Fruit fly (Drosophila melanogaster) ovary, adult (tissue): ENCODE data around the gene srl.

Experiments used
- CG17801 ChIP-seq: fragments of 200-800 bp; optimal IDR thresholded peaks from 2 replicates; lab custom pipeline; 2019; ENCODE audit warnings: missing biosample characterization, mild to moderate bottlenecking, missing genetic modification characterization, moderate library complexity; ENCODE audit not compliant: partially characterized antibody

srl gene

dm6 chr3R:4402884-4403705 is 26.0 kb downstream of the srl start, which contains the start of gene lost:
Gene lost (plus strand): TSS chr3R:4403076.
- TF ChIP-seq CG17801 = peak; percentile 62

dm6 chr3R:4401977-4402589 is 27.1 kb downstream of the srl start, which contains the start of gene CG9853:
Gene CG9853 (minus strand): TSS chr3R:4402027.
- TF ChIP-seq CG17801 = no peak

dm6 chr3R:4400497-4400833 is 28.7 kb downstream of the srl start, which contains the start of gene CG14647:
Gene CG14647 (plus strand): TSS chr3R:4400510.
- TF ChIP-seq CG17801 = no peak

- TF ChIP-seq CG17801 = no peak
These were observed 29.2 kb downstream of the srl start for dm6 chr3R:4399810-4400496.

dm6 chr3R:4397403-4398079 is 31.6 kb downstream of the srl start, which contains the start of gene CG9855:
Gene CG9855 (minus strand): TSS chr3R:4397875.
- TF ChIP-seq CG17801 = no peak

- TF ChIP-seq CG17801 = peak; percentile 93
These were observed 34.2 kb downstream of the srl start for dm6 chr3R:4394654-4395581.

- TF ChIP-seq CG17801 = peak; percentile 8
These were observed 35.0 kb downstream of the srl start, which contains the start of gene CG34112 for dm6 chr3R:4394117-4394516. Gene CG34112 (minus strand): TSS chr3R:4394259.

- TF ChIP-seq CG17801 = no peak
These were observed 39.0 kb downstream of the srl start, which contains the start of gene CG14646 for dm6 chr3R:4390133-4390532. Gene CG14646 (plus strand): TSS chr3R:4390366.

dm6 chr3R:4387490-4387889 is 41.6 kb downstream of the srl start, which contains the start of gene tub:
Gene tub (plus strand): TSS chr3R:4387742.
- peak; percentile 14 for TF ChIP-seq CG17801

dm6 chr3R:4382165-4382564 is 47.0 kb downstream of the srl start:
- no peak for TF ChIP-seq CG17801

- peak; percentile 3 for TF ChIP-seq CG17801
These were observed 47.8 kb downstream of the srl start, which contains the start of gene Cont for dm6 chr3R:4381079-4381919. Gene Cont (plus strand): TSS chr3R:4381306.

dm6 chr3R:4378363-4379354 is 50.5 kb downstream of the srl start, which contains the start of gene Sfxn1-3:
Gene Sfxn1-3 (plus strand): TSS chr3R:4378600.
- TF ChIP-seq CG17801 = peak; percentile 71
